Fruit fly (Drosophila melanogaster) whole organism, wandering third instar larva: Measurements from ENCODE around the gene CG32642.

ENCODE experiments used
- CG32264 ChIP-seq: fragments of 200-800 bp; sonication (Bioruptor generic); optimal IDR thresholded peaks from 2 replicates; lab custom pipeline; 2016; ENCODE audit warnings: missing biosample characterization, missing genetic modification characterization
- CG9705 ChIP-seq: fragments of 200-800 bp; sonication (Bioruptor generic); optimal IDR thresholded peaks from 2 replicates; lab custom pipeline; 2018; ENCODE audit warnings: missing biosample characterization, mild to moderate bottlenecking, missing genetic modification characterization
- CrebA ChIP-seq: fragments of 200-800 bp; sonication (Bioruptor generic); optimal IDR thresholded peaks from 2 replicates; lab custom pipeline; 2016; ENCODE audit warnings: missing biosample characterization, mild to moderate bottlenecking, missing genetic modification characterization, borderline replicate concordance
- Dfd ChIP-seq: fragments of >200 bp; optimal IDR thresholded peaks from 2 replicates; lab custom pipeline; 2017; ENCODE audit warnings: missing biosample characterization, missing genetic modification characterization
- Dif ChIP-seq: fragments of 200-275, 200-300 bp; sonication (Bioruptor generic); optimal IDR thresholded peaks from 2 replicates; lab custom pipeline; 2018; ENCODE audit warnings: missing biosample characterization, missing genetic modification characterization; ENCODE audit not compliant: partially characterized antibody
- GATAd ChIP-seq: sonication (Bioruptor generic); optimal IDR thresholded peaks from 2 replicates; lab custom pipeline; 2016; ENCODE audit warnings: missing biosample characterization, missing genetic modification characterization
- HLH106 ChIP-seq: fragments of 200-800 bp; optimal IDR thresholded peaks from 3 replicates; lab custom pipeline; 2019; ENCODE audit warnings: missing biosample characterization, mild to moderate bottlenecking, missing genetic modification characterization, moderate library complexity
- Hnf4 ChIP-seq: fragments of 200-800 bp; sonication (Bioruptor generic); optimal IDR thresholded peaks from 2 replicates; lab custom pipeline; 2016; ENCODE audit warnings: missing biosample characterization, mild to moderate bottlenecking, missing genetic modification characterization
- Hr78 ChIP-seq: fragments of >200 bp; optimal IDR thresholded peaks from 2 replicates; lab custom pipeline; 2017; ENCODE audit warnings: missing biosample characterization, missing genetic modification characterization
- Hr83 ChIP-seq: fragments of 200-300 bp; sonication (Bioruptor generic); optimal IDR thresholded peaks from 2 replicates; lab custom pipeline; 2016; ENCODE audit warnings: missing biosample characterization, mild to moderate bottlenecking, missing genetic modification characterization, moderate library complexity; ENCODE audit not compliant: poor library complexity, severe bottlenecking
- Jra ChIP-seq: sonication (Bioruptor generic); optimal IDR thresholded peaks from 2 replicates; lab custom pipeline; 2016; ENCODE audit warnings: missing biosample characterization, missing genetic modification characterization
- Mio ChIP-seq: sonication (Bioruptor generic); optimal IDR thresholded peaks from 2 replicates; lab custom pipeline; 2016; ENCODE audit warnings: missing biosample characterization, missing genetic modification characterization
- Myc ChIP-seq: fragments of >200 bp; optimal IDR thresholded peaks from 2 replicates; lab custom pipeline; 2017
- N ChIP-seq: fragments of >200 bp; optimal IDR thresholded peaks from 2 replicates; lab custom pipeline; 2018; ENCODE audit warnings: missing biosample characterization, missing external identifiers, missing genetic modification characterization
- OdsH ChIP-seq: fragments of 200-800 bp; sonication (Bioruptor generic); optimal IDR thresholded peaks from 2 replicates; lab custom pipeline; 2016; ENCODE audit warnings: missing biosample characterization, mild to moderate bottlenecking, missing genetic modification characterization
- Rel ChIP-seq, 2 experiments: fragments of 200-800 bp; sonication (Bioruptor generic) in 1 of 2; optimal IDR thresholded peaks; 2 replicates in 1 of 2; 3 replicates in 1 of 2; lab custom pipeline; 2016 to 2019; ENCODE audit warnings: mild to moderate bottlenecking in 2 of 2, missing biosample characterization in 2 of 2, missing genetic modification characterization in 2 of 2, moderate library complexity in 1 of 2
- Sp1 ChIP-seq: fragments of 200-800 bp; sonication (Bioruptor generic); optimal IDR thresholded peaks from 3 replicates; lab custom pipeline; 2019; ENCODE audit warnings: missing biosample characterization, mild to moderate bottlenecking, missing genetic modification characterization, moderate library complexity
- Vsx2 ChIP-seq: fragments of 200-300, 225-300 bp; sonication (Bioruptor generic); optimal IDR thresholded peaks from 2 replicates; lab custom pipeline; 2018; ENCODE audit warnings: missing biosample characterization, missing genetic modification characterization; ENCODE audit not compliant: partially characterized antibody
- br ChIP-seq: fragments of 200-800 bp; sonication (Bioruptor generic); optimal IDR thresholded peaks from 2 replicates; lab custom pipeline; 2016; ENCODE audit warnings: missing biosample characterization, missing genetic modification characterization
- brk ChIP-seq: fragments of 200-800 bp; sonication (Bioruptor generic); optimal IDR thresholded peaks from 2 replicates; lab custom pipeline; 2016; ENCODE audit warnings: missing biosample characterization, mild to moderate bottlenecking, missing genetic modification characterization
- dl ChIP-seq, 2 experiments: fragments of 175-275, 200-275 bp in 1 of 2; fragments of 200-275 bp in 1 of 2; sonication (Bioruptor generic); optimal IDR thresholded peaks; lab custom pipeline; 2018; ENCODE audit warnings: mild to moderate bottlenecking in 2 of 2, missing biosample characterization in 2 of 2, missing genetic modification characterization in 2 of 2, moderate library complexity in 2 of 2; ENCODE audit not compliant: partially characterized antibody in 2 of 2, insufficient read depth in 1 of 2
- dmrt93B ChIP-seq: fragments of 200-800 bp; sonication (Bioruptor generic); optimal IDR thresholded peaks from 2 replicates; lab custom pipeline; 2018; ENCODE audit warnings: missing biosample characterization, mild to moderate bottlenecking, missing genetic modification characterization
- dsf ChIP-seq: sonication (Bioruptor generic); optimal IDR thresholded peaks from 2 replicates; lab custom pipeline; 2016; ENCODE audit warnings: missing biosample characterization, missing genetic modification characterization, borderline replicate concordance
- ey ChIP-seq: fragments of 200-800 bp; sonication (Bioruptor generic); optimal IDR thresholded peaks from 2 replicates; lab custom pipeline; 2016; ENCODE audit warnings: missing biosample characterization, missing genetic modification characterization
- foxo ChIP-seq, 2 experiments: fragments of 200-800 bp; sonication (Bioruptor generic); optimal IDR thresholded peaks; 2 replicates in 1 of 2; 3 replicates in 1 of 2; lab custom pipeline; 2016 to 2017; ENCODE audit warnings: missing biosample characterization in 2 of 2, missing genetic modification characterization in 2 of 2
- fru ChIP-seq: fragments of 200-800 bp; sonication (Bioruptor generic); optimal IDR thresholded peaks from 3 replicates; lab custom pipeline; 2016; ENCODE audit warnings: missing biosample characterization, mild to moderate bottlenecking, missing genetic modification characterization
- h ChIP-seq: fragments of 200-800 bp; sonication (Bioruptor generic); optimal IDR thresholded peaks from 3 replicates; lab custom pipeline; 2016; ENCODE audit warnings: missing biosample characterization, mild to moderate bottlenecking, missing genetic modification characterization
- jim ChIP-seq: fragments of 175-275, 200-325 bp; sonication (Bioruptor generic); optimal IDR thresholded peaks from 2 replicates; lab custom pipeline; 2016; ENCODE audit warnings: missing biosample characterization, mild to moderate bottlenecking, missing genetic modification characterization
- lola ChIP-seq: fragments of >200 bp; optimal IDR thresholded peaks from 2 replicates; lab custom pipeline; 2017; ENCODE audit warnings: missing biosample characterization, missing genetic modification characterization
- pan ChIP-seq: fragments of >200 bp; optimal IDR thresholded peaks from 2 replicates; lab custom pipeline; 2017
- psq ChIP-seq: fragments of 200-800 bp; sonication (Bioruptor generic); optimal IDR thresholded peaks from 3 replicates; lab custom pipeline; 2017; ENCODE audit warnings: missing biosample characterization, mild to moderate bottlenecking, missing genetic modification characterization, moderate library complexity
- rgr ChIP-seq: fragments of 200-800 bp; sonication (Bioruptor generic); optimal IDR thresholded peaks from 3 replicates; lab custom pipeline; 2016; ENCODE audit warnings: missing biosample characterization, mild to moderate bottlenecking, missing genetic modification characterization
- sv ChIP-seq: fragments of 200-800 bp; sonication (Bioruptor generic); optimal IDR thresholded peaks from 3 replicates; lab custom pipeline; 2016; ENCODE audit warnings: missing biosample characterization, missing genetic modification characterization
- tai ChIP-seq: sonication (Bioruptor generic); optimal IDR thresholded peaks from 2 replicates; lab custom pipeline; 2016; ENCODE audit warnings: missing biosample characterization, missing genetic modification characterization
- usp ChIP-seq: fragments of >200 bp; optimal IDR thresholded peaks from 2 replicates; lab custom pipeline; 2017; ENCODE audit warnings: missing biosample characterization, missing genetic modification characterization
- woc ChIP-seq: sonication (Bioruptor generic); optimal IDR thresholded peaks from 2 replicates; lab custom pipeline; 2016; ENCODE audit warnings: missing biosample characterization, mild to moderate bottlenecking, missing genetic modification characterization

The CG32642 gene

dm6 chrX:12922338-12922737, 36.7 kb upstream of the CG32642 start:
- no peak for TF ChIP-seq Vsx2 (GFP tag; lab: Kevin White, UChicago)
- TF ChIP-seq Mio (GFP tag; lab: Kevin White, UChicago) = no peak
- no peak for TF ChIP-seq dsf (GFP tag; lab: Kevin White, UChicago)
- TF ChIP-seq psq (GFP tag; lab: Kevin White, UChicago) = no peak
- no peak for TF ChIP-seq Dfd (GFP tag; lab: Kevin White, UChicago)

- TF ChIP-seq psq (GFP tag; lab: Kevin White, UChicago) = peak; percentile 35
- TF ChIP-seq ey = peak; percentile 7
- TF ChIP-seq dmrt93B = peak; percentile 36
- peak; percentile 8 for TF ChIP-seq OdsH (GFP tag; lab: Kevin White, UChicago)
- peak in 1 of 2 experiments; percentile 39 for TF ChIP-seq foxo (GFP tag; optimal IDR thresholded peaks at IDR 0.05; lab: Kevin White, UChicago)
- peak; percentile 37 for TF ChIP-seq h (GFP tag; lab: Kevin White, UChicago)
- TF ChIP-seq Sp1 = peak; percentile 63
- TF ChIP-seq Hr78 = no peak
- TF ChIP-seq fru (GFP tag; lab: Kevin White, UChicago) = peak; percentile 56
- TF ChIP-seq CG32264 (GFP tag; lab: Kevin White, UChicago) = no peak
- no peak for TF ChIP-seq CG9705 (GFP tag; lab: Kevin White, UChicago)
- peak; percentile 26 for TF ChIP-seq HLH106
- TF ChIP-seq rgr (GFP tag; lab: Kevin White, UChicago) = peak; percentile 6
- TF ChIP-seq br = peak; percentile 21
These were observed 35.6 kb upstream of the CG32642 start for dm6 chrX:12923258-12923901.

dm6 chrX:12925426-12926256, 33.4 kb upstream of the CG32642 start:
- no peak for TF ChIP-seq woc (GFP tag; lab: Kevin White, UChicago)
- TF ChIP-seq Hr83 (GFP tag; lab: Kevin White, UChicago) = no peak
- TF ChIP-seq rgr (GFP tag; lab: Kevin White, UChicago) = no peak
- TF ChIP-seq OdsH (GFP tag; lab: Kevin White, UChicago) = peak; percentile 12
- TF ChIP-seq GATAd = no peak
- peak; percentile 23 for TF ChIP-seq psq (GFP tag; lab: Kevin White, UChicago)
- no peak for TF ChIP-seq Myc (lab: Kevin White, UChicago)
- TF ChIP-seq sv (GFP tag; lab: Kevin White, UChicago) = peak; percentile 13
- TF ChIP-seq Hr78 = no peak
- TF ChIP-seq CrebA (GFP tag; lab: Kevin White, UChicago) = no peak
- no peak for TF ChIP-seq pan (lab: Kevin White, UChicago)
- TF ChIP-seq brk = no peak
- TF ChIP-seq dl (GFP tag; optimal IDR thresholded peaks at IDR 0.05; lab: Kevin White, UChicago; ENCODE audit: insufficient read depth in 1 of 2, partially characterized antibody in 2 of 2) = no peak
- TF ChIP-seq Jra (GFP tag; lab: Kevin White, UChicago) = no peak
- TF ChIP-seq lola (GFP tag; lab: Kevin White, UChicago) = no peak
- no peak for TF ChIP-seq Hnf4 (GFP tag; lab: Kevin White, UChicago)
- TF ChIP-seq Dfd (GFP tag; lab: Kevin White, UChicago) = peak; percentile 37
- TF ChIP-seq ey = no peak
- TF ChIP-seq fru (GFP tag; lab: Kevin White, UChicago) = peak; percentile 53
- peak; percentile 1 for TF ChIP-seq h (GFP tag; lab: Kevin White, UChicago)
- TF ChIP-seq jim (GFP tag; lab: Kevin White, UChicago) = no peak
- TF ChIP-seq CG9705 (GFP tag; lab: Kevin White, UChicago) = no peak
- TF ChIP-seq Vsx2 (GFP tag; lab: Kevin White, UChicago) = no peak
- TF ChIP-seq usp = no peak
- TF ChIP-seq Sp1 = peak; percentile 44
- TF ChIP-seq Rel (GFP tag; optimal IDR thresholded peaks at IDR 0.05; lab: Kevin White, UChicago) = no peak
- no peak for TF ChIP-seq Rel (tag; optimal IDR thresholded peaks at IDR 0.05; lab: Kevin White, UChicago)
- no peak for TF ChIP-seq N (GFP tag; lab: Kevin White, UChicago)
- TF ChIP-seq br = no peak
- no peak for TF ChIP-seq Mio (GFP tag; lab: Kevin White, UChicago)
- no peak for TF ChIP-seq tai (GFP tag; lab: Kevin White, UChicago)
- no peak for TF ChIP-seq dsf (GFP tag; lab: Kevin White, UChicago)
- peak; percentile 30 for TF ChIP-seq HLH106
- peak in 1 of 2 experiments; percentile 61 for TF ChIP-seq foxo (GFP tag; optimal IDR thresholded peaks at IDR 0.05; lab: Kevin White, UChicago)
- no peak for TF ChIP-seq Dif (GFP tag; lab: Kevin White, UChicago)
- TF ChIP-seq CG32264 (GFP tag; lab: Kevin White, UChicago) = no peak
- TF ChIP-seq, all 38 proteins: peak for 9
